Worm (Caenorhabditis elegans): Measurements from ENCODE around the gene srh-200.

The srh-200 gene

DNA sequence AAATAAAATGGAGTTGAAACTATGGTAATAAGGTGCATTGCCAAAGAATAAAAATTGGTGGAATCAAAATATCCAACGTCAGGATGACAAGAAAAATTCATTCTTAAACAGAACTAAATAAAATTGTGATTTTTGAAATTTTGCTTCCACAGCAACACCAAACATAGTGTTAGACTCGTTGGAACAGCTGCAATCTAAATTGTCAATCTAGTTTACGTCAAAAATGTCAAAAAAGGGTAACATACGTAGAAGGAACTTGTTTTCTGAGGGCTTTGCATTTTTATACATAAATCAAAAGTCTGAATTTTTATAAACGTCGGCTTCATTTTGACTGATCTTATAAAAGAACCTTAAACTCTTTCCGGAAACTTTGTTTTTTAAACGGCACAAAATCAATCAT, at the start of gene srh-200:
Gene srh-200, minus strand, starts transcription at position 101 of the 400 bp plus-strand sequence.
- no peak for TF ChIP-seq ceh-27 (GFP tag; optimal IDR thresholded peaks at IDR 0.05)
- TF ChIP-seq attf-6 (GFP tag; IDR thresholded peaks at IDR 0.05): no peak
- TF ChIP-seq K11D2.4 (GFP tag; IDR thresholded peaks at IDR 0.05): no peak
- TF ChIP-seq madf-6 (GFP tag; IDR thresholded peaks at IDR 0.05): no peak
- no peak for TF ChIP-seq mcd-1 (GFP tag; IDR thresholded peaks at IDR 0.05)
- no peak for TF ChIP-seq F57C9.4 (tag; optimal IDR thresholded peaks at IDR 0.05)
- no peak for TF ChIP-seq aptf-3 (GFP tag; IDR thresholded peaks at IDR 0.05)
- no peak for TF ChIP-seq cebp-1 (GFP tag; IDR thresholded peaks at IDR 0.05)
- TF ChIP-seq cebp-1 (tag; optimal IDR thresholded peaks at IDR 0.05): no peak
- TF ChIP-seq ceh-100 (GFP tag; IDR thresholded peaks at IDR 0.05): no peak
- TF ChIP-seq nhr-90 (tag; optimal IDR thresholded peaks at IDR 0.05): no peak
- no peak for TF ChIP-seq pha-4 (tag; optimal IDR thresholded peaks at IDR 0.05)
- no peak for TF ChIP-seq ama-1 (optimal IDR thresholded peaks at IDR 0.05)
- no peak for TF ChIP-seq ama-1 (GFP tag; optimal IDR thresholded peaks at IDR 0.05)
- no peak for TF ChIP-seq aptf-2 (GFP tag; conservative IDR thresholded peaks at IDR 0.05)
- TF ChIP-seq attf-5 (GFP tag; optimal IDR thresholded peaks at IDR 0.05): no peak
- TF ChIP-seq tlf-1 (GFP tag; optimal IDR thresholded peaks at IDR 0.05): no peak
- TF ChIP-seq sea-2 (GFP tag; IDR thresholded peaks at IDR 0.05): no peak

DNA sequence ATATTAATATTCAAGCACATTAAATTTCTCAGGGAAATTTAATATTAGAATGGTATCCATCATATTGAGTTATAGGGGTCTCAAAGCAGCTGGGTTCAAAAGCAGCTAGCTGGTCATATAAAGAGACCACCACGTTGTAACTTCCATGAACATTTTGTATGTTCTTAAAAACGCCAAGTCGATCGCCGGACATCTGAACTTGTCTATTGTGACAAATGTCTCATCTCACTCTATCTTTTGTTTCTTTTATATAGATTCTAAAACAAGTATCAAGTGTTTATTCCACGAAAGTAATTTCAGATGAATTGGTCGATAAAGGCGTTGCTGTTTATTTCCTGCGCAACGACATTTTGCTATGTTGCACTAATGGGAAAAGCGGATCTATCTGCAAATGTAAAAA, 43.4 kb upstream of the srh-200 start, which contains the start of gene ZK105.3:
Gene ZK105.3, plus strand, starts transcription at position 301 of the 400 bp plus-strand sequence.
- TF ChIP-seq die-1 (tag; optimal IDR thresholded peaks at IDR 0.05): no peak
- no peak for TF ChIP-seq ZK185.1 (tag; optimal IDR thresholded peaks at IDR 0.05; ENCODE audit: poor library complexity, severe bottlenecking)
- no peak for TF ChIP-seq nhr-80 (tag; optimal IDR thresholded peaks at IDR 0.05)
- no peak for TF ChIP-seq tbx-9 (tag; optimal IDR thresholded peaks at IDR 0.05; ENCODE audit: borderline replicate concordance)
- TF ChIP-seq F55B11.4 (tag; optimal IDR thresholded peaks at IDR 0.05; ENCODE audit: borderline replicate concordance, insufficient read depth): no peak
- TF ChIP-seq nfya-2 (GFP tag; IDR thresholded peaks at IDR 0.05): no peak
- no peak for TF ChIP-seq hrde-1 (tag; optimal IDR thresholded peaks at IDR 0.05; ENCODE audit: borderline replicate concordance)
- no peak for TF ChIP-seq B0261.1 (tag; optimal IDR thresholded peaks at IDR 0.05)
- TF ChIP-seq sdz-38 (tag; optimal IDR thresholded peaks at IDR 0.05): no peak
- TF ChIP-seq F22D6.2 (tag; optimal IDR thresholded peaks at IDR 0.05): no peak
- TF ChIP-seq ama-1 (optimal IDR thresholded peaks at IDR 0.05): no peak
- TF ChIP-seq ama-1 (GFP tag; optimal IDR thresholded peaks at IDR 0.05): no peak
- TF ChIP-seq F57A8.1 (GFP tag; optimal IDR thresholded peaks at IDR 0.05): no peak
- TF ChIP-seq K12H6.12 (tag; optimal IDR thresholded peaks at IDR 0.05): no peak
- TF ChIP-seq lsy-27 (tag; optimal IDR thresholded peaks at IDR 0.05; ENCODE audit: borderline replicate concordance, insufficient read depth): no peak

DNA sequence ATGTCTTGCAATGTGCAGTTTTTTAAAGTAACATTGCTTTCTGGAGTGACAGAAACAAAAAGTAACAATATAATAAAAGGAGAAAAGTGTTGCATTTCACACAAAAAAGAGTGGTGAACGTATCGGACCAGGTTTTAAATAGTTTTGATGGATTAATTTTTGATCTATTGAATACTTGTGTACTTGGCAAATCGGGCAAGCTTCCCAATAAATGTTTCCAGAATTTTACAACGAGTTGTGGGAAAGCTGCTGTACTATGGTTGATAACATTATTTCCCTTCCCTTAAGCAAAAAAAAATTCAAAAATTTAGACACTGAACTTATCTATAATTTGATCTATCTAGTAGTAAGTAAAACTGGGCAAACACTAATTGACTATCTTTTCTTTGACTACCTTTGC, 39.9 kb upstream of the srh-200 start, which contains the start of gene C12D5.10:
Gene C12D5.10, minus strand, starts transcription at position 101 of the 400 bp plus-strand sequence.
- TF ChIP-seq ets-4 (GFP tag; optimal IDR thresholded peaks at IDR 0.05) (no peak), ZK185.1 (tag; optimal IDR thresholded peaks at IDR 0.05; ENCODE audit: poor library complexity, severe bottlenecking) (no peak), somi-1 (GFP tag; optimal IDR thresholded peaks at IDR 0.05) (no peak), F10E7.11 (tag; optimal IDR thresholded peaks at IDR 0.05) (no peak), egrh-3 (GFP tag; IDR thresholded peaks at IDR 0.05) (no peak), B0261.1 (tag; optimal IDR thresholded peaks at IDR 0.05) (no peak), madf-8 (GFP tag; conservative IDR thresholded peaks at IDR 0.05) (no peak), cebp-1 (GFP tag; IDR thresholded peaks at IDR 0.05) (no peak), cebp-1 (tag; optimal IDR thresholded peaks at IDR 0.05) (no peak), dpff-1 (tag; optimal IDR thresholded peaks at IDR 0.05) (no peak), ekl-4 (GFP tag; IDR thresholded peaks at IDR 0.05) (no peak), hmg-1.2 (GFP tag; IDR thresholded peaks at IDR 0.05) (no peak), ceh-27 (GFP tag; optimal IDR thresholded peaks at IDR 0.05) (no peak), tlf-1 (GFP tag; optimal IDR thresholded peaks at IDR 0.05) (no peak), fkh-3 (tag; optimal IDR thresholded peaks at IDR 0.05) (no peak), him-1 (tag; optimal IDR thresholded peaks at IDR 0.05) (no peak), K11D2.4 (GFP tag; IDR thresholded peaks at IDR 0.05) (no peak), Y56A3A.18 (GFP tag; IDR thresholded peaks at IDR 0.05) (no peak), ztf-6 (GFP tag; IDR thresholded peaks at IDR 0.05) (no peak)
